Fruit fly (Drosophila melanogaster) whole organism, pupa: ENCODE results near the gene RunxB.
"Not testable (repeated sequence)": the region's sequence is repeated elsewhere in the genome, so short reads cannot be mapped to it uniquely, and the experiment has no call there.

Experiments
- CG10348 ChIP-seq: fragments of 200-800 bp; sonication (Bioruptor generic); IDR thresholded peaks from 2 replicates; pipeline ENCODE4 v1.3.6; 2022; ENCODE audit warnings: missing biosample characterization, missing genetic modification characterization
- CG12605 ChIP-seq: fragments of 200-800 bp; sonication (Bioruptor generic); IDR thresholded peaks from 2 replicates; pipeline ENCODE4 v1.3.6; 2022; ENCODE audit warnings: missing biosample characterization, missing genetic modification characterization
- CG13204 ChIP-seq: fragments of 200-800 bp; sonication (Bioruptor generic); optimal IDR thresholded peaks from 2 replicates; lab custom pipeline; 2018; ENCODE audit warnings: missing biosample characterization, mild to moderate bottlenecking, missing genetic modification characterization, moderate library complexity
- CG14655 ChIP-seq: fragments of 200-800 bp; sonication (Bioruptor generic); optimal IDR thresholded peaks from 3 replicates; lab custom pipeline; 2017; ENCODE audit warnings: mild to moderate bottlenecking, missing biosample characterization, missing genetic modification reagents, missing genetic modification characterization
- CG15710 ChIP-seq: fragments of 200-800 bp; sonication (Bioruptor generic); optimal IDR thresholded peaks from 2 replicates; lab custom pipeline; 2018; ENCODE audit warnings: missing biosample characterization, mild to moderate bottlenecking, missing genetic modification characterization, moderate library complexity
- CG17806 ChIP-seq: fragments of 200-800 bp; sonication (Bioruptor generic); optimal IDR thresholded peaks from 2 replicates; lab custom pipeline; 2018; ENCODE audit warnings: missing biosample characterization, mild to moderate bottlenecking, missing genetic modification characterization, moderate library complexity
- CG32121 ChIP-seq: fragments of 200-800 bp; sonication (Bioruptor generic); IDR thresholded peaks from 2 replicates; pipeline ENCODE4 v1.3.6; 2022; ENCODE audit warnings: missing biosample characterization, missing genetic modification characterization
- CG34367 ChIP-seq: fragments of 200-800 bp; sonication (Bioruptor generic); optimal IDR thresholded peaks from 2 replicates; lab custom pipeline; 2018; ENCODE audit warnings: missing biosample characterization, mild to moderate bottlenecking, missing genetic modification characterization
- CG4496 ChIP-seq: fragments of 200-800 bp; sonication (Bioruptor generic); IDR thresholded peaks from 3 replicates; pipeline ENCODE4 v1.3.6; 2022; ENCODE audit warnings: missing biosample characterization, missing genetic modification characterization
- CG8159 ChIP-seq: fragments of 200-800 bp; sonication (Bioruptor generic); optimal IDR thresholded peaks from 3 replicates; lab custom pipeline; 2018; ENCODE audit warnings: missing biosample characterization, mild to moderate bottlenecking, missing genetic modification characterization, moderate library complexity
- CG8301 ChIP-seq: fragments of 200-800 bp; sonication (Bioruptor generic); optimal IDR thresholded peaks from 2 replicates; lab custom pipeline; 2018; ENCODE audit warnings: missing biosample characterization, mild to moderate bottlenecking, missing genetic modification characterization
- CG9948 ChIP-seq: fragments of 200-800 bp; sonication (Bioruptor generic); optimal IDR thresholded peaks from 2 replicates; lab custom pipeline; 2018; ENCODE audit warnings: missing biosample characterization, mild to moderate bottlenecking, missing genetic modification characterization, moderate library complexity
- D1 ChIP-seq: fragments of 200-800 bp; sonication (Bioruptor generic); optimal IDR thresholded peaks from 2 replicates; lab custom pipeline; 2018; ENCODE audit warnings: missing biosample characterization, mild to moderate bottlenecking, missing genetic modification characterization, moderate library complexity
- EcR ChIP-seq: fragments of 200-800 bp; sonication (Bioruptor generic); optimal IDR thresholded peaks from 3 replicates; lab custom pipeline; 2019; ENCODE audit warnings: missing biosample characterization, missing genetic modification characterization, mild to moderate bottlenecking, moderate library complexity, missing genetic modification reagents
- Ets98B ChIP-seq: fragments of 200-800 bp; sonication (Bioruptor generic); IDR thresholded peaks from 2 replicates; pipeline ENCODE4 v1.3.6; 2022; ENCODE audit warnings: missing biosample characterization, missing genetic modification characterization
- Pif1A ChIP-seq: fragments of 200-800 bp; sonication (Bioruptor generic); optimal IDR thresholded peaks from 3 replicates; lab custom pipeline; 2016; ENCODE audit warnings: missing biosample characterization, missing genetic modification characterization
- Pif1B ChIP-seq: fragments of 200-800 bp; sonication (Bioruptor generic); optimal IDR thresholded peaks from 3 replicates; lab custom pipeline; 2016; ENCODE audit warnings: missing biosample characterization, missing genetic modification characterization
- Snoo ChIP-seq: fragments of 200-800 bp; sonication (Bioruptor generic); optimal IDR thresholded peaks from 3 replicates; lab custom pipeline; 2017; ENCODE audit warnings: missing biosample characterization, mild to moderate bottlenecking, missing genetic modification characterization, inconsistent platforms
- fd96Ca ChIP-seq: fragments of 200-800 bp; sonication (Bioruptor generic); IDR thresholded peaks from 3 replicates; pipeline ENCODE4 v1.3.6; 2022; ENCODE audit warnings: missing biosample characterization, missing genetic modification characterization
- gl ChIP-seq: fragments of 200-800 bp; sonication (Bioruptor generic); optimal IDR thresholded peaks from 2 replicates; lab custom pipeline; 2018; ENCODE audit warnings: missing biosample characterization, mild to moderate bottlenecking, missing genetic modification characterization
- rn ChIP-seq: fragments of 200-800 bp; sonication (Bioruptor generic); IDR thresholded peaks from 2 replicates; pipeline ENCODE4 v1.3.6; 2022; ENCODE audit warnings: missing biosample characterization, missing genetic modification characterization

The RunxB gene

dm6 chrX:20518210-20518609 lies 20.1 kb upstream of the RunxB start:
- TF ChIP-seq CG15710 (tag; lab: Kevin White, UChicago), result no peak

DNA sequence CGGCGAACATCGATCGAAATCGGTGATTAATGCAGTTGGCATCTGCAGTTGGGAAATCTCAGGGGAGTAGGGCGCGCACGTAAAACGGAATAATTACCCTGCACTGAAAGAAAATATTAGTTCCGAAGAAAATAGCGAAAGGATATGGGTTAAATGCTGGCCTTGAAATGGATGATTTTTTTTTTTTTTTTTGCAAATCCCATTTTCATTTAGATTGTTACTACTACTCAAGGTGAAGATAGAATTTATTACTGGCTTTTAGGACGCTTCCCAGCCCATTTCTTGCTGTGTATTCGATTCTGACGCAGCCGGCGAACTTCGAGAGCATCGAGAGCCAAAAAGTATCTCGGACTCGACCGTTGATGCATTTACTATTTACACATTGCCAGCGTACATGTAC lies 19.2 kb upstream of the RunxB start:
- TF ChIP-seq CG34367 (tag; lab: Kevin White, UChicago) (peak; percentile 59), gl (tag; lab: Kevin White, UChicago) (no peak), Ets98B (GFP tag; lab: Robert Waterston, UW) (peak; percentile 80), Pif1B (no peak), CG10348 (GFP tag; lab: Robert Waterston, UW) (no peak), fd96Ca (GFP tag; lab: Robert Waterston, UW) (peak; percentile 82), CG14655 (peak; percentile 69), Snoo (peak; percentile 74), CG4496 (GFP tag; lab: Robert Waterston, UW) (peak; percentile 86), CG15710 (tag; lab: Kevin White, UChicago) (peak; percentile 67), Pif1A (peak; percentile 63), D1 (tag; lab: Kevin White, UChicago) (no peak), rn (no peak), EcR (GFP tag; lab: Kevin White, UChicago) (no peak), CG17806 (tag; lab: Kevin White, UChicago) (peak; percentile 52), CG9948 (tag; lab: Kevin White, UChicago) (peak; percentile 48), CG8159 (tag; lab: Kevin White, UChicago) (peak; percentile 67), CG8301 (peak; percentile 57), CG32121 (GFP tag; lab: Robert Waterston, UW) (peak; percentile 75), CG12605 (GFP tag; lab: Robert Waterston, UW) (peak; percentile 55; the same call in 1 of the 2 replicates), CG13204 (GFP tag; lab: Kevin White, UChicago) (no peak)

DNA sequence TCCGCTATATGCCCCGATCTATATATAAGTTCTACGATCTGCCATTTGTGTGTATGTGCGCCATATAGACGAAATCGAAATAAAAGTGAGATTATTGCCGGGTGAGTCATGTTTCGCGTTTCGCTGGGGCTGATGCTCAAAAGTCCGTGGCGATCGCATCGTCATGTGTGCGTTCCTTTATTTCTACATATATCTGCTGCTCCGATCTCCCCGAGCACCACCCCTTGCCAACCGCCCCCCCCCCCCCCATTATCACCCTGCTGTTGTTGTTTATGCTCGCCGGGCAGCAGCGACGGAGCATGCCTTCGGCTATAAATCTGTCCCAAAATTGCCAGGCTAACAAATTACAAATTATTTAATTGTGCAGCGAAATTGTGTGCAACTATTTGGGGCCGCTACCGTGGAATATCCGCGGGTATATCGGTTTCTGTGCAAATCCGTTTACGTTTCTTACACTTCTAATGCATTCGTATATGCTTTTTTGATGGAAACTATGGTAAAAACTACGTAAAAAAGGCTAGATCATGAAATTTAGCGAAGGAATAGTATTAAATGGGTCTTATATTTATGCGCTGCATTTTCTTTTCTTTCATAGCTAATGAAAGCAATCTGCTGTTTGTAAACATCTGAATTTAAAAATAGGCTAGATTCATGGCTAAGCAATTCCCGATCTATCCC lies 18.5 kb upstream of the RunxB start:
- TF ChIP-seq CG8301 (peak; percentile 31), CG32121 (GFP tag; lab: Robert Waterston, UW) (peak; percentile 48; the same call in 1 of the 2 replicates), Snoo (no peak), Ets98B (GFP tag; lab: Robert Waterston, UW) (peak; percentile 44)

DNA sequence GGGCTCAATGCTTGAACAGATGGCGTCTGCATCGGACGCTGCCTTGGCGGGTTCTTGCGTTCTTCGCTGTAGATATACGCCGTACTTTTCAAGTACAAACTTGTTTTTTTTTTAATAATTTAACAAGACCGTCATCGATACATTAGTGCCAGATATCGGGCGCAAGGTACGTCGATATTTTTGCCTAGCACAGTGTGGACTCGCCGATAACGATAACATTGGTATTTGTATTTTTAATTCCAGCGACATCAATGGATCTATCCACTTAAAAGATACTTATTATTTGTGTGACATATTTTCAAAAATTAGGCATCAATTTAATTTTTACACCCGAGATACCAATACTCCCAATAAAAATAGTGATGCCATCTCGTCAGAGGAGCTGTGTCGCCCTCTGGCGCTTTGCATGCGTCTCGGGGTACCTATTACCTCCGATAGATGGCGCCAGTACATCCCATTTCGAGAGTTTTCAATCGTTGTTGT lies 13.5 kb upstream of the RunxB start, which contains the start of gene Tak1:
TSS of gene Tak1 (minus strand) at position 175 of the 483 bp plus-strand sequence.
- TF ChIP-seq CG4496 (GFP tag; lab: Robert Waterston, UW) (0 out of 3 replicates have a peak, but pooled peaks have one; percentile 48), EcR (GFP tag; lab: Kevin White, UChicago) (no peak)

DNA sequence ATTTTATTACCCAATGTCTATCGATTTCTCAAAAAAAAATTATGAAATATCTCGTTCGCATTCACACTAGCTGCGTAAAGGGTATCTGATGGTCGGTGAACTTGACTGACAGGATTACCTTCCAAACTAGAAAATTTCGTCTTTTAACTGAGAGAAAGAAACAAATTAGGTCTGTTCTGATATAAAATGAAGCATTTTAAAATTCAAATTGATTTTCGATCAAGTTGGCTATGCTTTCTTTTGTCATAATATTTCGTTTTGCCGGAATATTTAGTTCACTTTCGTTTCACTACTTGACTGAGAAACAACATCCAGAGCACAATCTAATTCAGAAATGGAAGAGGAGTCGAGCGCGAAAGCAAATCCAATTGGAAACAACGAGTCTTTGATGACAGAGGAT lies 11.0 kb upstream of the RunxB start, which contains the start of gene CG42579:
TSS of gene CG42579 (plus strand) at position 301 of the 400 bp plus-strand sequence.
- TF ChIP-seq CG15710 (tag; lab: Kevin White, UChicago); CG10348 (GFP tag; lab: Robert Waterston, UW); CG8159 (tag; lab: Kevin White, UChicago): not testable (repeated sequence)

- no peak for TF ChIP-seq Snoo
- TF ChIP-seq CG13204 (GFP tag; lab: Kevin White, UChicago), result no peak
- no peak for TF ChIP-seq Pif1A
- TF ChIP-seq rn, result no peak
- TF ChIP-seq CG15710 (tag; lab: Kevin White, UChicago), result no peak
- TF ChIP-seq gl (tag; lab: Kevin White, UChicago), result no peak
- TF ChIP-seq CG8301, result no peak
- TF ChIP-seq EcR (GFP tag; lab: Kevin White, UChicago), result no peak
- no peak for TF ChIP-seq CG12605 (GFP tag; lab: Robert Waterston, UW)
- TF ChIP-seq fd96Ca (GFP tag; lab: Robert Waterston, UW), result no peak
- TF ChIP-seq, all 21 proteins: peak for 0
These were observed 2.2 kb upstream of the RunxB start for dm6 chrX:20536112-20536511.

- no peak for TF ChIP-seq CG17806 (tag; lab: Kevin White, UChicago)
- no peak for TF ChIP-seq CG8301
- TF ChIP-seq Snoo, result no peak
- peak; percentile 6 for TF ChIP-seq CG14655
- no peak for TF ChIP-seq CG15710 (tag; lab: Kevin White, UChicago)
- TF ChIP-seq D1 (tag; lab: Kevin White, UChicago), result no peak
- no peak for TF ChIP-seq CG8159 (tag; lab: Kevin White, UChicago)
- TF ChIP-seq EcR (GFP tag; lab: Kevin White, UChicago), result no peak
- no peak for TF ChIP-seq CG9948 (tag; lab: Kevin White, UChicago)
- TF ChIP-seq, all 21 proteins: peak for 1
These were observed 21.3 kb downstream of the RunxB start for dm6 chrX:20559582-20559981.
